Fruit fly (Drosophila melanogaster): Measurements from ENCODE around the gene CG10512.

Gene CG10512

DNA sequence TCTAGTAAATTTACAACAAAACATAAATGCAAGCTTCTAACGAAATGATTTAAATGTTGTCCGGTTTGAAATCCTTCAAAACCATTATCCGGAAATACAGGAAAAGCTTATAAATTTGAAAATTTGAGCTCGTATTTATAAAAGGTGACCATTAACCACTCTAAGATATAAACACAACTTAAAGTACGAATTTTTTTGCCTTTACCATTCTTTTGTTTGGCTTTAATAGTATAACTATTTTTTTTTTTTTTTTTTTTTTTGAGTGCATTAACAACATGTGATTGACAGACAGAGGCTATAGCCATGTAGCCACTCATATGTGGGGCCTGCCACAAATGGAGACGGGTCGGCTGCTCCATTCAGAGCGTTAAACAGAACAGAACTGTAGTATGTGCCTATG is 40.7 kb downstream of the CG10512 start:
- TF ChIP-seq Sin3A (optimal IDR thresholded peaks at IDR 0.05) (no peak), psq (optimal IDR thresholded peaks at IDR 0.05) (no peak), ttk (optimal IDR thresholded peaks at IDR 0.05) (no peak), insv (optimal IDR thresholded peaks at IDR 0.05) (no peak), Myc (optimal IDR thresholded peaks at IDR 0.05) (no peak), h (optimal IDR thresholded peaks at IDR 0.05) (no peak)

DNA sequence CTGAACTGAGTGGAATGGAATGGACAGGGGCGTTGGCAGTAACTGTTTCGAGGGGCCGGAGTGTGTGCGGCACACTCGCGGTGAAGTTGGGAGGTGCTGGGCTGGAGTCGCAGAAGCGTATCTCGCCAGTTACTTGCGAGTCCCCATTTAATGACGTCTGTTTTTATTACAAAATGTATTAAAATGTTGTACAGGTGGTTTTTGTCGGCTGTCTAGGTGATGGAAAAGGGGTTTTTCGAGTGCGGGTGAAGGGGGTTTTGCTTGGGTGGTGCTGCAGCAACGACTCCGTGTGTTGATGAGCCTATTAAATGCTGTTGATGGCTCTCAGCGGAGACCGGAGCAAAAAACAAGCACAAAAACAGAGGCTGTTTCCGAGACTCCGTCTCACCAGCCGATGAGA is 48.7 kb downstream of the CG10512 start:
- no peak for TF ChIP-seq psq (optimal IDR thresholded peaks at IDR 0.05)
- TF ChIP-seq Sin3A (optimal IDR thresholded peaks at IDR 0.05) = no peak
- TF ChIP-seq Myc (optimal IDR thresholded peaks at IDR 0.05) = no peak
- no peak for TF ChIP-seq ttk (optimal IDR thresholded peaks at IDR 0.05)
- TF ChIP-seq insv (optimal IDR thresholded peaks at IDR 0.05) = no peak
- no peak for TF ChIP-seq h (optimal IDR thresholded peaks at IDR 0.05)

DNA sequence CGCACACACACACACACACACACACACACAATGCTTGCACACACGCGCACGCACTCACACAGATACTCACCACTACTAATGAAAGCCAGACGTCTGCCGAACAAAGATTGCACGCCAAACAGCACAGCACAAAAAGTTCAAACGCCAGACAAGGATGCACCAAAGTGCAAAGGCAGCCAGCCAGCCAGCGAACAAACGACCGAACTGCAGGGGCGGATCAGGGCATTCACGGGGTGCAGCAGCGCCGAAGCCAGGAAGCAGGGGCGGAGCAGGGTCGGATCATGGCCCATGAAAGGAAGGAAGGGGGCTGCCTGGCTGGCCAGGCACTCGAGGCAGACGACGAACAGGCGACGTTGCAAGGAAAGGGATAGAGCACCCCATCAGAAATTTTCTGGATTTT is 49.8 kb downstream of the CG10512 start:
- TF ChIP-seq Myc (optimal IDR thresholded peaks at IDR 0.05) (no peak), ttk (optimal IDR thresholded peaks at IDR 0.05) (no peak), h (optimal IDR thresholded peaks at IDR 0.05) (no peak), psq (optimal IDR thresholded peaks at IDR 0.05) (no peak), Sin3A (optimal IDR thresholded peaks at IDR 0.05) (no peak), insv (optimal IDR thresholded peaks at IDR 0.05) (no peak)

DNA sequence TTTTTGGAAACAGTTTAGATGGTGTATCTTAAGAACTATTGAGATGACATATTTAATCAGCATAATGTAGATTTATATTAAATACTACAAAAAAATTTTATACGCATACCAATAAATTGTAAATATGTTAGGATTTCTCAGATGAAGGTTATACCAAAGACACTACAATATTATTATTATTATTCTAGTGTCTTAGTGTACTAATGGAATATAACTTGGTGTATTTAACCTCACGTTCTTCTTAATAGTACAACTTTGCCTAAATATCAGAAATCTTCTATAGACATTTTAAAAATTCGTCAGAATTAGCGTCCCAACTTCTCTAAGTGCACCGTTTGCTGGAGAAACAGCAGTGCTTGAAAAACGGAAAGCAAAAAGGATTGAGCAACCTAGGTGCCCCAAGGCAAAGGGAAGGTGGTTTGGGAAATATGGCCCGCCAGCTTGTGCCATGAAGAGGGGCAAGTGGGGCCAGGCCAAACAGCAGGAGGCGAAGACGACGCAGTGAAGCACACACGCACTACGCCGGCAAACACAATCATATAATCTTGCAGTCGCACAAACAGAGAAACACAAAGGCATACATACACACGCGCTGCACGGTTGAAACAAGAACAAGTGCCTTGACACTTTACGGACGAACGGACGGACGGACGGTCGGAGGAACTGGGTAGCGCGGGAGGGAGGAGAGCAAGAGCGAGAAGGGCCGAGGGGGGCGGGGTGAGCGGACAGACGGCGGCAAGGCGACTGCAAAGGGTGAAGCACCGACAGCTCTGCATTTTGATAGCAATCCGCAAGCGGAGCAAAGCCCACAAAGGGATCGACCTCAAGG is 50.4 kb downstream of the CG10512 start:
- TF ChIP-seq psq (optimal IDR thresholded peaks at IDR 0.05) (no peak), insv (optimal IDR thresholded peaks at IDR 0.05) (no peak)

DNA sequence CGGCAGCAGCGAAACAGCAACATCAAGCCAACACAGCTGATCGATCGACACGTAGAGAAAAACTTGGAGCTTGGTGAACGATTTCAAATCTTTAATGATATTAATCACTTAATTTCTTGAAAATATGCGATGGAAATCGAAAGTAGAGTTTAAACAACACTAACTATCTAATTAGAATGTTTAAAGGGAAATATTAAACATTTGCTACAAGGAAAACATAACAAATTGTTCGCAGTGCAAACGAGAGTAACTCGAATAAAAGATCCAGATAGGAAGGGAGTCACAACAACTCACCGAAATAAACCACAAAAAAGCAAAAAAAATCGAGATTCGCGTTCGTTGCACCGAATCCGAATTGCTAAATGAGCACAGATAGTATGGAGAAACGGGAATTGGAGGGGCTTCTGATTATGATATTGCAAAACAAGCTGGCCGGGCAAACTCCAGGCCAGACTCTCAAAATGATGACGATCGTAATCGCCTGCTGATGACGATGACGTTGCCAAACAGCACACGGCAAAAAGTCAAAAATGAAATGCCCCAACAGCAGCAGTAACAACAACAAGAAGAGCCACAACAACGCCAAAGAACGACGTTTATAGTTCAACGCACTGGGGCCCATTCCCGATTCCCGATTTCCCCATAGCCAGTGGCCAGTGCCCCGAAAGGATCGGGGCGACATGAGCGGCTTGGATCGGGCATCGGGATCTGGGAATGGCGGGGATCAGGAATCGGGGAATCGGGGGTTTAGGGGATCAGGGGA is 51.2 kb downstream of the CG10512 start:
- TF ChIP-seq insv (optimal IDR thresholded peaks at IDR 0.05) (no peak), Sin3A (optimal IDR thresholded peaks at IDR 0.05) (no peak), ttk (optimal IDR thresholded peaks at IDR 0.05) (no peak)

DNA sequence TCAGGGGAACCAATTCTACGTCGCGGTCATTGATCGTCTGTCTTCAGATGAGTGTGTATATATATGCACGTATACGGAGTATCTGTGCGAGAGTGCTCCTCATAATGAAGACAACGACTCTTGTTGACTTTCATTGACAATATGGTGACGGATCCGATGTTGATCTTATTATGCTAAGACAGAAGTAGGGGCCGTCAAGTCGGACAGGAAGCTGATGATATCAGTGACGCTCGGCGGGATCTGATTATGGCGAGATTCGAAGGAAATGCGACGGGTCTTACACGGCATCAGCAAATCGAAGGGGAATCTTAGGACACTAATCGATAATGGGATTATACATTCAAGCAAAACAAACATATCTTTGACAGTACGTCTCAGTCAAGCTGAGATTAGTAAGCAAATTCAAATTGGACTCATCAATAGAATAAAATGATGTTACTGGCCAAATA is 51.8 kb downstream of the CG10512 start:
- no peak for TF ChIP-seq h (optimal IDR thresholded peaks at IDR 0.05)

DNA sequence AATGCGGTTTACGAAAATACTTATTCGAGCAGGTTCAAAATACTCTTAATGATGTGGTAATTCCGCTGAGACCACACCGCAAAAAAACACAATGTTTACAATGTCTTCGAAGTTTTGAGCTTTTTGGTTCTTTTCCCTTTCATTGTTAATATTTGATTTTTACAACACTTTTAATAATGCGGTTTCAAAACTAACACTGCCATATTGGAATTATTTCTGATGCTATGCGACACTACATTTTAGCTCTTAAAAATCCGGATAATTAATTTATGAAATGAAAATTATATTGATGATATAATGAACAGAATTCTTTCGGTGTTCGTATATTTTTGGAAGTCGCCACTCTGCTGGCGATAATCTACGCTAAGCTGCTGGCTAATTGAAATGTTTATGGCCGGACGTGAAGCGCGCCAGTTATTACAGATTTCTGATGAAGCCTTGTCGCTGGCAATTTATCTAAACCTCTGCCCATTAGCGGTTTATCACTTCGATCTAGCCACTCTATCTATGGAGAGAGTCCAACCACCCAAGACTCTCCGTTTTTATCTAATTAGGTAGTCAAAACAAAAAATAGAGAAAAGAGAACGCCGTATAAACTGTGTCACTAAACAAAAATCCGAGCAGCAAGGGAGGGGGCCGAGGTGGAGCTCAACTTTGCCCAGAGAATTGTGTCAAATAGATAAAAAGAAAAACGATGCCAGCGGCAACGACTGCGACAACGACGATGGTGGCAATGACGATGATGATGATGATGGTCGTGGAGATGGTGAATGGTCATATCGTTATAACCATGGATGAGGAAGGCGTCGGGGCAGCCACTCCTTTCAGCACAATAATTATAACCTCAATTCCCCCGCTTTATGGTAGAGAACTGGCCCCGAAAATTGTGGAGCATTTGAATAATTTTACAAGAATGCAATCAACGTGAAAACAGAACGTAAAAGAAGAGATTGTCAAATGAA is 53.6 kb downstream of the CG10512 start:
- TF ChIP-seq insv (optimal IDR thresholded peaks at IDR 0.05) (no peak), Myc (optimal IDR thresholded peaks at IDR 0.05) (no peak), ttk (optimal IDR thresholded peaks at IDR 0.05) (no peak), Sin3A (optimal IDR thresholded peaks at IDR 0.05) (no peak), h (optimal IDR thresholded peaks at IDR 0.05) (no peak), psq (optimal IDR thresholded peaks at IDR 0.05) (no peak)
